Fruit fly (Drosophila melanogaster): ENCODE measurements around the gene CG15892.
A peak's percentile ranks its signal among the peaks of the same experiment; 100 is the strongest.

The CG15892 gene

DNA sequence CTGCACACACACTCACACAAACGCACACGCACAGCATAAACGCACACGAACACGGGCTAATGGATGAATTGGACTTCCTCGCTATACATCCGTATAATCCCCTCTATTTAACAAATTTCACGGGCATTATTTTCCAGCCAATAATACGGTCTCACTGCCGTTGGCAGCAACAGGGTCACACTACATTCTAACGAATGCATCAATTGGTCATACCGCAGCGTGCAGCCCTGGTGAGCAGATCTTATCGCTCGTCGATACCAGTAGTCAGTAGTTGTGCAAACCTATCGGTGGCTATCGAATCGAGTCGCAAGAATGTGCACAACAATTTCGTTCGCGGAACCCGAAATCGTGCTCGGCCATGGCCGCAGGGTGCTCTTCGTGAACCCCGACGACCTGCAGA, 6.3 kb downstream of the CG15892 start, which contains the start of the genes Top3beta and wuho (continued):
- TF ChIP-seq GATAe (GFP tag; conservative IDR thresholded peaks at IDR 0.05) (no peak), jigr1 (GFP tag; IDR thresholded peaks at IDR 0.05) (no peak), mirr (GFP tag; optimal IDR thresholded peaks at IDR 0.05) (peak; percentile 36), Tbp (GFP tag; optimal IDR thresholded peaks at IDR 0.05) (no peak), Hsf (GFP tag; optimal IDR thresholded peaks at IDR 0.05) (peak; percentile 39), Dip3 (GFP tag; optimal IDR thresholded peaks at IDR 0.05) (no peak), CG5245 (GFP tag; optimal IDR thresholded peaks at IDR 0.05) (no peak), CG6791 (GFP tag; IDR thresholded peaks at IDR 0.05; ENCODE audit: partially characterized antibody) (peak; percentile 79), CG3407 (GFP tag; optimal IDR thresholded peaks at IDR 0.05) (no peak), CG10565 (GFP tag; optimal IDR thresholded peaks at IDR 0.05) (no peak), Nf-YC (tag; optimal IDR thresholded peaks at IDR 0.05) (peak; percentile 74), usp (GFP tag; optimal IDR thresholded peaks at IDR 0.05) (no peak), BEAF-32 (GFP tag; optimal IDR thresholded peaks at IDR 0.05) (peak; percentile 66), ham (GFP tag; IDR thresholded peaks at IDR 0.05) (no peak), az2 (GFP tag; optimal IDR thresholded peaks at IDR 0.05) (peak; percentile 2), corto (GFP tag; optimal IDR thresholded peaks at IDR 0.05) (no peak), pnt (GFP tag; optimal IDR thresholded peaks at IDR 0.05) (no peak), CG16779 (GFP tag; IDR thresholded peaks at IDR 0.05) (no peak), CG12942 (GFP tag; optimal IDR thresholded peaks at IDR 0.05) (no peak), CG9932 (GFP tag; IDR thresholded peaks at IDR 0.05) (peak; percentile 54), NfI (GFP tag; optimal IDR thresholded peaks at IDR 0.05) (peak; percentile 33), CG2889 (GFP tag; IDR thresholded peaks at IDR 0.05) (no peak), CG17802 (tag; optimal IDR thresholded peaks at IDR 0.05) (no peak), Hmx (GFP tag; optimal IDR thresholded peaks at IDR 0.05) (no peak), rib (GFP tag; IDR thresholded peaks at IDR 0.05) (no peak), NC2β (GFP tag; optimal IDR thresholded peaks at IDR 0.05) (peak; percentile 70), CG2120 (GFP tag; optimal IDR thresholded peaks at IDR 0.05) (peak; percentile 57), CG6765 (GFP tag; optimal IDR thresholded peaks at IDR 0.05) (no peak), pan (optimal IDR thresholded peaks at IDR 0.05) (no peak), pan (GFP tag; optimal IDR thresholded peaks at IDR 0.05 in 1 of 2, IDR thresholded peaks at IDR 0.05 in 1 of 2) (no peak), dmrt11E (tag; optimal IDR thresholded peaks at IDR 0.05) (no peak), grau (tag; optimal IDR thresholded peaks at IDR 0.05) (peak; percentile 40), Oaz (GFP tag; IDR thresholded peaks at IDR 0.05) (no peak), Ptx1 (GFP tag; IDR thresholded peaks at IDR 0.05) (peak; percentile 34; the same call in 1 of the 2 replicates), gro (GFP tag; optimal IDR thresholded peaks at IDR 0.05) (peak; percentile 48), trh (GFP tag; optimal IDR thresholded peaks at IDR 0.05) (no peak), en (GFP tag; optimal IDR thresholded peaks at IDR 0.05) (no peak), disco-r (GFP tag; optimal IDR thresholded peaks at IDR 0.05) (no peak), sug (tag; optimal IDR thresholded peaks at IDR 0.05) (peak; percentile 66), Hand (GFP tag; optimal IDR thresholded peaks at IDR 0.05) (no peak), zfh2 (GFP tag; optimal IDR thresholded peaks at IDR 0.05) (peak; percentile 28), tin (GFP tag; optimal IDR thresholded peaks at IDR 0.05) (peak; percentile 28), seq (GFP tag; IDR thresholded peaks at IDR 0.05) (no peak), tap (tag; optimal IDR thresholded peaks at IDR 0.05) (no peak), Bdp1 (GFP tag; optimal IDR thresholded peaks at IDR 0.05) (no peak), Oli (tag; optimal IDR thresholded peaks at IDR 0.05) (no peak), CG42726 (GFP tag; IDR thresholded peaks at IDR 0.05; ENCODE audit: partially characterized antibody) (peak; percentile 47; the same call in 1 of the 2 replicates), mld (GFP tag; IDR thresholded peaks at IDR 0.05; ENCODE audit: partially characterized antibody) (peak; percentile 83), Adf1 (GFP tag; IDR thresholded peaks at IDR 0.05) (no peak), CG8290 (GFP tag; optimal IDR thresholded peaks at IDR 0.05) (peak; percentile 45), CG8290 (tag; optimal IDR thresholded peaks at IDR 0.05) (peak; percentile 2 to 90), CG12744 (GFP tag; optimal IDR thresholded peaks at IDR 0.05) (peak; percentile 4), Abd-B (GFP tag; optimal IDR thresholded peaks at IDR 0.05) (peak; percentile 25)
